Worm (Caenorhabditis elegans) whole organism, L4 larva: ENCODE measurements around the gene srw-94.

Experiments used
- ces-1 ChIP-seq: fragments of 150-350 bp; sonication (generic microtip); optimal IDR thresholded peaks from 4 replicates; lab custom pipeline; 2014; ENCODE audit warnings: missing biosample characterization, missing genetic modification reagents, missing genetic modification characterization
- cey-2 ChIP-seq: sonication (generic microtip); optimal IDR thresholded peaks from 3 replicates; lab custom pipeline; 2017; ENCODE audit warnings: missing genetic modification characterization, mild to moderate bottlenecking, missing compliant biosample characterization, antibody characterized with exemption, borderline replicate concordance; ENCODE audit not compliant: insufficient read depth
- dve-1 ChIP-seq: sonication (generic microtip); optimal IDR thresholded peaks from 2 replicates; lab custom pipeline; 2017; ENCODE audit warnings: antibody characterized with exemption, mild to moderate bottlenecking, missing genetic modification characterization, missing compliant biosample characterization; ENCODE audit not compliant: insufficient read depth
- mdl-1 ChIP-seq, 2 experiments: fragments of 150-350 bp in 1 of 2; sonication (generic microtip) in 1 of 2; optimal IDR thresholded peaks; 2 replicates each; lab custom pipeline; 2014 to 2017; ENCODE audit warnings: missing biosample characterization in 2 of 2, missing genetic modification characterization in 2 of 2
- mdt-29 ChIP-seq: fragments of 200-800 bp; sonication (Bioruptor generic); IDR thresholded peaks from 2 replicates; pipeline ENCODE4 v1.3.6; 2022; ENCODE audit warnings: missing genetic modification reagents, missing genetic modification characterization, missing compliant biosample characterization
- nhr-102 ChIP-seq: sonication (generic microtip); optimal IDR thresholded peaks from 2 replicates; lab custom pipeline; 2016; ENCODE audit warnings: mild to moderate bottlenecking, missing genetic modification characterization, moderate library complexity, missing compliant biosample characterization
- nhr-11 ChIP-seq: fragments of 150-350 bp; optimal IDR thresholded peaks from 2 replicates; lab custom pipeline; 2014; ENCODE audit warnings: missing biosample characterization, missing genetic modification characterization
- nhr-42 ChIP-seq: fragments of 200-800 bp; sonication (Bioruptor generic); IDR thresholded peaks from 2 replicates; pipeline ENCODE4 v1.3.6; 2022; ENCODE audit warnings: missing genetic modification characterization, missing compliant biosample characterization
- unc-62 ChIP-seq, 3 experiments: fragments of 150-350 bp in 1 of 3; sonication (generic microtip); optimal IDR thresholded peaks in 2 of 3; peaks in 1 of 3; 1 replicate in 1 of 3; 2 replicates in 2 of 3; lab custom pipeline; 2014 to 2017; ENCODE audit warnings: missing biosample characterization in 3 of 3, missing genetic modification characterization in 3 of 3, missing genetic modification reagents in 3 of 3, missing genotype in 1 of 3
- zag-1 ChIP-seq: fragments of 150-350 bp; optimal IDR thresholded peaks from 2 replicates; lab custom pipeline; 2014; ENCODE audit warnings: missing biosample characterization, missing genetic modification characterization

ce11 chrIV:4789445-4789844, 24.8 kb upstream of the srw-94 start, which contains the start of gene R11E3.1:
- TF ChIP-seq nhr-42 (GFP tag; lab: Robert Waterston, UW) (no peak), nhr-11 (tag; lab: Kevin White, UChicago) (no peak), nhr-102 (tag; lab: Kevin White, UChicago) (no peak), unc-62 (GFP tag; optimal IDR thresholded peaks at IDR 0.05 in 1 of 2; lab: Kevin White, UChicago) (no peak), unc-62 (tag; optimal IDR thresholded peaks at IDR 0.05; lab: Kevin White, UChicago) (no peak), cey-2 (tag; lab: Kevin White, UChicago) (no peak), mdl-1 (tag; optimal IDR thresholded peaks at IDR 0.05; lab: Kevin White, UChicago) (no peak), mdt-29 (GFP tag; lab: Robert Waterston, UW) (no peak), ces-1 (no peak), zag-1 (tag; lab: Kevin White, UChicago) (no peak), dve-1 (tag; lab: Kevin White, UChicago) (no peak)
